Fruit fly (Drosophila melanogaster) whole organism, embryonic: ENCODE data around the gene bwa.

Source experiments
- CG13424 ChIP-seq: fragments of 200-800 bp; sonication (Bioruptor generic); optimal IDR thresholded peaks from 2 replicates; lab custom pipeline; 2019; ENCODE audit warnings: missing biosample characterization, mild to moderate bottlenecking, missing genetic modification characterization, moderate library complexity
- CG1792 ChIP-seq: fragments of 200-800 bp; sonication (Bioruptor generic); optimal IDR thresholded peaks from 2 replicates; lab custom pipeline; 2016; ENCODE audit warnings: missing biosample characterization, missing genetic modification characterization
- CG4404 ChIP-seq: fragments of 200-800 bp; sonication (Bioruptor generic); IDR thresholded peaks from 2 replicates; pipeline ENCODE4 v1.3.6; 2022; ENCODE audit warnings: missing biosample characterization, missing genetic modification characterization
- CG8478 ChIP-seq: fragments of >200 bp; optimal IDR thresholded peaks from 2 replicates; lab custom pipeline; 2018
- Dip2 ChIP-seq: fragments of 200-800 bp; sonication (Bioruptor generic); IDR thresholded peaks from 2 replicates; pipeline ENCODE4 v1.3.6; 2022; ENCODE audit warnings: missing biosample characterization, missing genetic modification characterization
- Gug ChIP-seq: fragments of 200-800 bp; sonication (Bioruptor generic); IDR thresholded peaks from 4 replicates; pipeline ENCODE4 v1.3.6; 2022; ENCODE audit warnings: missing biosample characterization, missing genetic modification characterization
- Side ChIP-seq: fragments of 200-800 bp; sonication (Bioruptor generic); optimal IDR thresholded peaks from 2 replicates; lab custom pipeline; 2016; ENCODE audit warnings: missing biosample characterization, missing genetic modification characterization
- gt ChIP-seq: fragments of 200-800 bp; sonication (Bioruptor generic); IDR thresholded peaks from 2 replicates; pipeline ENCODE4 v1.3.6; 2022; ENCODE audit warnings: missing biosample characterization, missing genetic modification characterization
- hkb ChIP-seq, 2 experiments: fragments of 200-800 bp in 1 of 2; fragments of >200 bp in 1 of 2; sonication (Bioruptor generic) in 1 of 2; IDR thresholded peaks in 1 of 2; optimal IDR thresholded peaks in 1 of 2; 2 replicates each; pipeline versions ENCODE4 v1.3.6 to Lab custom; 2017 to 2022; ENCODE audit warnings: missing biosample characterization in 1 of 2, missing genetic modification characterization in 1 of 2
- lbe ChIP-seq: fragments of 200-800 bp; sonication (Bioruptor generic); optimal IDR thresholded peaks from 2 replicates; lab custom pipeline; 2016; ENCODE audit warnings: missing biosample characterization, mild to moderate bottlenecking, missing genetic modification characterization
- sc ChIP-seq, 3 experiments: fragments of >200 bp in 2 of 3; fragments of 200-800 bp in 1 of 3; sonication (Bioruptor generic) in 1 of 3; optimal IDR thresholded peaks; 2 replicates in 2 of 3; 3 replicates in 1 of 3; lab custom pipeline; 2017; ENCODE audit warnings: mild to moderate bottlenecking in 1 of 3, missing biosample characterization in 1 of 3, missing genetic modification characterization in 1 of 3, missing genetic modification reagents in 1 of 3

DNA sequence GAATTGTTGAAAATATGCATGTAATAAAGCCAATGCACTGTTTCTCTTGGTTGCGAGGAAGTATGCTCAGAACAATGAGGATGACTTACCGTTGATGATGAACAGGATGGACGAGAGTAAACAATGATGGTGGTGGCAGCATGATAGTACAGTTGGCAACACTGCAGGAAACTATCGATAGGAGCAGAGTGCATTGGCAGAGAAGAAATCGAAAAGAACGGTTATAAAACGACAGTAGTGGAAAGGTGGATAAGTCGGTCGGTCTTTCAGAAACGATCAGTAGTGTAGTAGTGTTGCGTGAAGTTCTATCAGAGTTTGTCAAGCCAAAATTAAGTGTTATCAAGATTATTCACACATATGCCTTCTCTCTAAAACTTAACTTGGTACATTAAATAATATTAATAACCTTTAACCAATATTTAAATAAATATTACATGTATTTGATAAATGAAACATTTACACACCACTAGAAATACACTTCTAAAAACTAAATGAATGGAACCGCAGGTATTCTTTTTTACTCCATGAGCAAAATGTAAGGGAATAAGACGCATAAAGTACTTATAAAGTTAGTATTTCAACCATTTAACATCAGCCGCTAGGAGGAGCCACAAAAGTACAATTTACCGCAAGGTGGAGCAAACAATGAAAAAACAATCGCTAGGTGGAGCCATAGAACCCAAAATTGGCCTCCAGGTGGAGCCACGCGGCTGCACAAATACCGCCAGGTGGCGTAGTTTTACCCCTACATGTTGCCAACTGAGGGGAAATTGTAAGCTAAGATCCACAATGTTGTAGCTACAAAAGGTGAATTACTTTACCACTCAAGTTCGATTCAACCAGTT, 54.4 kb downstream of the bwa start:
- TF ChIP-seq CG1792 (peak; percentile 78), CG8478 (lab: Kevin White, UChicago) (peak; percentile 90), Side (GFP tag; lab: Kevin White, UChicago) (peak; percentile 86), CG4404 (peak; percentile 79), Dip2 (GFP tag; lab: Robert Waterston, UW) (peak; percentile 93), CG13424 (peak; percentile 79), Gug (peak; percentile 97), lbe (GFP tag; lab: Kevin White, UChicago) (no peak), sc (optimal IDR thresholded peaks at IDR 0.05; lab: Kevin White, UChicago) (no peak), sc (GFP tag; optimal IDR thresholded peaks at IDR 0.05; lab: Kevin White, UChicago) (peak; percentile 62), gt (peak; percentile 79; the same call in 1 of the 2 replicates), hkb (optimal IDR thresholded peaks at IDR 0.05; lab: Kevin White, UChicago) (peak; percentile 80), hkb (GFP tag; IDR thresholded peaks at IDR 0.05; lab: Robert Waterston, UW) (no peak; the same call in 1 of the 2 replicates)
